Worm (Caenorhabditis elegans): ENCODE data around the gene argk-1.

The argk-1 gene

DNA sequence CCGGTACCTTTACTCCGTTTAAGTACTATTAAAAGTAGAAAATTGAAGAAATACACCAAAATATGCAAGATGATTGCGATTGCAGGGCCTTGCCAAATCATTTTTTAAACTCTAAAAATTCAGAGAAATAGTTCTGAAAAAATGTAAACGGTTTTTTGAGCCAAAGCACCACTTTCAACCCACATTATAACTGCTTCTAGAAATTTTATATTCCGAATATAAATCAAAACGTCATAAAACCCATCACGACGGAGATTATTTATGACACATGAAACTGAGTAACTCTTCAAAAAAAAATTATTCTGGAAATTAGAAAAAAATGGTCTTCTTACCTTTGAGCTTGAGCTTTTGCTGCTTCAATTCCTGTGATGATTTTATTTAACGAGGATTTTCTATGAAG, 10.5 kb downstream of the argk-1 start, which contains the start of gene srxa-16:
srxa-16 (minus strand) TSS at position 101 of the 400 bp plus-strand sequence.
- no peak for TF ChIP-seq tra-1 (GFP tag; IDR thresholded peaks at IDR 0.05)
- TF ChIP-seq dve-1 (tag; optimal IDR thresholded peaks at IDR 0.05; ENCODE audit: insufficient read depth), result no peak
- TF ChIP-seq spr-3 (GFP tag; optimal IDR thresholded peaks at IDR 0.05), result no peak
- no peak for TF ChIP-seq pqm-1 (tag; optimal IDR thresholded peaks at IDR 0.05)
- TF ChIP-seq attf-4 (tag; optimal IDR thresholded peaks at IDR 0.05), result no peak
- TF ChIP-seq nhr-41 (GFP tag; IDR thresholded peaks at IDR 0.05), result no peak
- TF ChIP-seq arid-1 (GFP tag; conservative IDR thresholded peaks at IDR 0.05), result no peak
- TF ChIP-seq ztf-11 (tag; optimal IDR thresholded peaks at IDR 0.05), result no peak
- TF ChIP-seq hlh-30 (tag; optimal IDR thresholded peaks at IDR 0.05; ENCODE audit: insufficient read depth), result no peak
- no peak for TF ChIP-seq dpl-1 (GFP tag; optimal IDR thresholded peaks at IDR 0.05)
- TF ChIP-seq nhr-6 (tag; optimal IDR thresholded peaks at IDR 0.05), result no peak
- TF ChIP-seq zfp-2 (tag; optimal IDR thresholded peaks at IDR 0.05), result no peak
- no peak for TF ChIP-seq nhr-237 (tag; optimal IDR thresholded peaks at IDR 0.05)

DNA sequence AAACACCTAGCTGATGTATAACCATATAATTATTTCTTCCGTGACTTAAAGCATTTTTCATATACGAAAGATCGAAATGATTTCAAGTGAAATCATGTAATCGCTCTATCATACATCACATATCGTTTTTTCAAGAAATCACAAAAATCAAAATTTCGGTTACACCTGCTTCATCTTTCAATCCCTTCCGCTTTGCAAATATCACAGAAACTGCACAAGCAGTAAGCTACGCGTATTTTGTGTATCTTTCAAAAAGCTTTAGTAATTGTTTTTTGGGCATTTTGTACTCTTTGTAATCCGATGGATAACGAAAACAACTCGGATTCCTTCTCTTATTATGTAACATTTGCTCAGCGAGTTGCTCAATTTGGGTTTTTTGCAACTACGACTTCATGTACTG, 11.7 kb downstream of the argk-1 start, which contains the start of gene str-25:
str-25 (plus strand) TSS at position 301 of the 400 bp plus-strand sequence.
- TF ChIP-seq aly-2 (tag; optimal IDR thresholded peaks at IDR 0.05) (no peak), nhr-237 (tag; optimal IDR thresholded peaks at IDR 0.05) (no peak), F10B5.3 (tag; optimal IDR thresholded peaks at IDR 0.05) (no peak), zip-2 (tag; optimal IDR thresholded peaks at IDR 0.05) (no peak), ama-1 (optimal IDR thresholded peaks at IDR 0.05) (no peak)

DNA sequence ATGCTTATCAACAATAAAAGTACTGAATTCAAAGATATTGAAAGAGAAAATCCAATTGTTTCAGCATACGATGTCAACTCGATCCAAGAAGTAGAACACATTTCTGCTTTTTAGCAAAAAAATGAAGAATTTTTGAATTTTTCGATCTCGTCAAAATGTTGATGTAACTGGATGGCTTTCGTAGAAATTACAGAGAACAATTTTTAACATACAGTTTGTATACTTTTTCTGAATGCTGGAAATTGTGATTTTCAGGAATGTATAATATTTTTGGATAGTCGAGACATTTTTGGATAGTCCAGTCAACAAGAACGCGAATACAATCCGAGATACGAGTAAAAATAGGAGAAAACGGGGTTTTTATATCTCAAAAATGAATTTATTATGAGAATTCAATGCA, 14.9 kb downstream of the argk-1 start, which contains the start of gene str-103:
str-103 (minus strand) TSS at position 101 of the 400 bp plus-strand sequence.
- no peak for TF ChIP-seq arid-1 (GFP tag; conservative IDR thresholded peaks at IDR 0.05)
- no peak for TF ChIP-seq R02D3.7 (tag; optimal IDR thresholded peaks at IDR 0.05)
- TF ChIP-seq mxl-3 (GFP tag; optimal IDR thresholded peaks at IDR 0.05), result no peak
- no peak for TF ChIP-seq ama-1 (optimal IDR thresholded peaks at IDR 0.05)
- no peak for TF ChIP-seq hmg-1.1 (GFP tag; IDR thresholded peaks at IDR 0.05)
- TF ChIP-seq madf-9 (GFP tag; conservative IDR thresholded peaks at IDR 0.05), result no peak
- TF ChIP-seq fkh-10 (GFP tag; optimal IDR thresholded peaks at IDR 0.05), result no peak
- no peak for TF ChIP-seq ctbp-1 (GFP tag; IDR thresholded peaks at IDR 0.05)
- TF ChIP-seq dmd-6 (GFP tag; IDR thresholded peaks at IDR 0.05), result no peak
- TF ChIP-seq zfp-3 (GFP tag; conservative IDR thresholded peaks at IDR 0.05), result no peak
- no peak for TF ChIP-seq ceh-82 (tag; optimal IDR thresholded peaks at IDR 0.05)
- no peak for TF ChIP-seq dmd-8 (GFP tag; IDR thresholded peaks at IDR 0.05)
- no peak for TF ChIP-seq lin-39 (tag; optimal IDR thresholded peaks at IDR 0.05)
- no peak for TF ChIP-seq hif-1 (tag; optimal IDR thresholded peaks at IDR 0.05)
- no peak for TF ChIP-seq lir-3 (tag; optimal IDR thresholded peaks at IDR 0.05)
- TF ChIP-seq gei-8 (GFP tag; optimal IDR thresholded peaks at IDR 0.05), result no peak

DNA sequence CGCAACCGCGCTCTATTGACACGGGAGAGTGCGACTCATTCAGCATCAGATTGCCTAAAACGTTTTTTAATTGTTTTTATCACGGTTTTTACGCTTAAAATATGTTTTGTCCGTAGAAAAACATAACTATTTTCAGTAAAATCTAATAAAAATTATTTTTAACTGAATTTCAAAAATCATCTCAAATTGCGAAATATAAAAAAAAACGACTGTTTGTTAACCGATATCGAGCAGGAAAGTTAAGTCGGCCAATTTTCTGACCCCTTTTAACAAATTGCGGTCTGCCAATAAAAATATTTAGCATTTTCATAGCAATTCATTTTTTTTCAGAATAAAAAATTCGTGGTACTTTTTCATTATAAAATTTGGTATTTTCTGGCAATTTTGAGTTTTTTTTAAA, 16.8 kb downstream of the argk-1 start:
- TF ChIP-seq ceh-82 (tag; optimal IDR thresholded peaks at IDR 0.05), result no peak
- no peak for TF ChIP-seq hlh-30 (tag; optimal IDR thresholded peaks at IDR 0.05; ENCODE audit: insufficient read depth)
- no peak for TF ChIP-seq set-16 (GFP tag; IDR thresholded peaks at IDR 0.05)
- no peak for TF ChIP-seq mdl-1 (tag; optimal IDR thresholded peaks at IDR 0.05)
- no peak for TF ChIP-seq hlh-11 (tag; optimal IDR thresholded peaks at IDR 0.05)
- TF ChIP-seq aha-1 (tag), result peak; percentile 78

DNA sequence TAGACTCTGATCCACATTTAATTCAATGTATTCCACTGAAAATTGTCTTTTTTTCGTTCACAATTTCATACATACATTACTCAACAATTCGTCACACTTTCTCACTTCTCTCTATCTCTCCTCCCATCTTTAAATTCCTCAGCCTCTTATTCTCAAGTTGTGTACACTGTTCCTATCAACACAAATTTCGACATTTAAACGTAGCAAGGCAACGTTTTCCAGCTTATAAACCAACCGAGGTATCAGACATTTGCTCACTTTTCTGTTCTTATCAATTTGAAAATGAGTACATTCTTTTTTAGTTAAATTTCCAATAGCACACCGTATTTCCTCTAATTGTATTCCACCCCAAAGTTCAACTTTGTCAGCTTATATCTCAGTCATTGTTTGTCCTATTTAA, 17.2 kb downstream of the argk-1 start, which contains the start of gene skr-3:
skr-3 (plus strand) TSS at position 163 of the 400 bp plus-strand sequence.
- no peak for TF ChIP-seq mes-2 (tag; optimal IDR thresholded peaks at IDR 0.05; ENCODE audit: poor library complexity, severe bottlenecking)
- no peak for TF ChIP-seq zip-2 (tag; optimal IDR thresholded peaks at IDR 0.05)
- peak; percentile 61 for TF ChIP-seq nhr-28 (tag; optimal IDR thresholded peaks at IDR 0.05)
- peak; percentile 54 for TF ChIP-seq pqm-1 (tag; optimal IDR thresholded peaks at IDR 0.05)
- TF ChIP-seq mdt-29 (GFP tag; IDR thresholded peaks at IDR 0.05), result no peak
- TF ChIP-seq nhr-11 (tag; optimal IDR thresholded peaks at IDR 0.05), result no peak
- TF ChIP-seq zfp-2 (tag; optimal IDR thresholded peaks at IDR 0.05), result no peak
- TF ChIP-seq zag-1 (tag; optimal IDR thresholded peaks at IDR 0.05), result no peak
- TF ChIP-seq dmd-6 (GFP tag; IDR thresholded peaks at IDR 0.05), result peak; percentile 49; the same call in 1 of the 2 replicates
- TF ChIP-seq dve-1 (tag; optimal IDR thresholded peaks at IDR 0.05; ENCODE audit: insufficient read depth), result peak; percentile 45
- TF ChIP-seq unc-62 (GFP tag; optimal IDR thresholded peaks at IDR 0.05 in 1 of 2), result peak in 1 of 2 experiments; percentile 14
- no peak for TF ChIP-seq unc-62 (tag; optimal IDR thresholded peaks at IDR 0.05)
- TF ChIP-seq ama-1 (optimal IDR thresholded peaks at IDR 0.05), result no peak
- TF ChIP-seq daf-16 (GFP tag; optimal IDR thresholded peaks at IDR 0.05), result no peak
- peak; percentile 66 for TF ChIP-seq daf-16 (tag; optimal IDR thresholded peaks at IDR 0.05)
- TF ChIP-seq mdl-1 (tag; optimal IDR thresholded peaks at IDR 0.05), result no peak
- no peak for TF ChIP-seq nhr-42 (GFP tag; IDR thresholded peaks at IDR 0.05)
- 0 out of 2 replicates have a peak, but pooled peaks have one; percentile 49 for TF ChIP-seq tra-1 (GFP tag; IDR thresholded peaks at IDR 0.05)
- no peak for TF ChIP-seq set-16 (GFP tag; IDR thresholded peaks at IDR 0.05)

Measured in whole organism, L4 larva.